Fruit fly (Drosophila melanogaster) whole organism, embryonic: ENCODE results near the gene CG31089.

Source experiments
- CG10274 ChIP-seq: fragments of 200-800 bp; sonication (Bioruptor generic); optimal IDR thresholded peaks from 3 replicates; lab custom pipeline; 2017; ENCODE audit warnings: missing biosample characterization, mild to moderate bottlenecking, missing genetic modification characterization
- CG10366 ChIP-seq: fragments of 200-800 bp; sonication (Bioruptor generic); IDR thresholded peaks from 2 replicates; pipeline ENCODE4 v1.3.6; 2022; ENCODE audit warnings: missing biosample characterization, missing genetic modification characterization
- CG11247 ChIP-seq: fragments of 200-800 bp; sonication (Bioruptor generic); IDR thresholded peaks from 2 replicates; pipeline ENCODE4 v1.3.6; 2022; ENCODE audit warnings: missing biosample characterization, missing genetic modification characterization
- CG11456 ChIP-seq: fragments of 200-800 bp; sonication (Bioruptor generic); IDR thresholded peaks from 3 replicates; pipeline ENCODE4 v1.3.6; 2022; ENCODE audit warnings: missing biosample characterization, missing genetic modification characterization
- CG11723 ChIP-seq: fragments of 200-800 bp; sonication (Bioruptor generic); optimal IDR thresholded peaks from 2 replicates; lab custom pipeline; 2017; ENCODE audit warnings: missing biosample characterization, mild to moderate bottlenecking, missing genetic modification characterization
- CG12769 ChIP-seq: fragments of 200-800 bp; sonication (Bioruptor generic); optimal IDR thresholded peaks from 2 replicates; lab custom pipeline; 2019; ENCODE audit warnings: missing biosample characterization, mild to moderate bottlenecking, missing genetic modification characterization, moderate library complexity
- CG14667 ChIP-seq: fragments of 200-800 bp; sonication (Bioruptor generic); IDR thresholded peaks from 2 replicates; pipeline ENCODE4 v1.3.6; 2022; ENCODE audit warnings: missing biosample characterization, missing genetic modification characterization
- CG15479 ChIP-seq: fragments of 200-800 bp; sonication (Bioruptor generic); optimal IDR thresholded peaks from 3 replicates; lab custom pipeline; 2019; ENCODE audit warnings: missing biosample characterization, mild to moderate bottlenecking, missing genetic modification characterization, moderate library complexity
- CG15696 ChIP-seq: fragments of 200-800 bp; sonication (Bioruptor generic); optimal IDR thresholded peaks from 2 replicates; lab custom pipeline; 2019; ENCODE audit warnings: missing biosample characterization, mild to moderate bottlenecking, missing genetic modification characterization, moderate library complexity
- CG16779 ChIP-seq: fragments of 200-800 bp; sonication (Bioruptor generic); IDR thresholded peaks from 2 replicates; pipeline ENCODE4 v1.3.6; 2022; ENCODE audit warnings: missing biosample characterization, missing genetic modification characterization
- CG16863 ChIP-seq: fragments of 200-800 bp; sonication (Bioruptor generic); optimal IDR thresholded peaks from 3 replicates; lab custom pipeline; 2016; ENCODE audit warnings: missing biosample characterization, missing genetic modification characterization
- CG17361 ChIP-seq: fragments of 200-800 bp; sonication (Bioruptor generic); IDR thresholded peaks from 3 replicates; pipeline ENCODE4 v1.3.6; 2022; ENCODE audit warnings: missing biosample characterization, missing genetic modification characterization
- CG18011 ChIP-seq: fragments of 200-800 bp; sonication (Bioruptor generic); optimal IDR thresholded peaks from 2 replicates; lab custom pipeline; 2017; ENCODE audit warnings: missing biosample characterization, missing genetic modification characterization, mild to moderate bottlenecking, moderate library complexity, missing genotype
- CG2202 ChIP-seq: fragments of 200-800 bp; sonication (Bioruptor generic); optimal IDR thresholded peaks from 2 replicates; lab custom pipeline; 2018; ENCODE audit warnings: missing biosample characterization, mild to moderate bottlenecking, missing genetic modification characterization
- CG2712 ChIP-seq: fragments of 200-800 bp; optimal IDR thresholded peaks from 3 replicates; lab custom pipeline; 2019; ENCODE audit warnings: missing biosample characterization, mild to moderate bottlenecking, missing genetic modification characterization, moderate library complexity
- CG3163 ChIP-seq: fragments of 200-800 bp; sonication (Bioruptor generic); optimal IDR thresholded peaks from 3 replicates; lab custom pipeline; 2016; ENCODE audit warnings: missing biosample characterization, missing genetic modification characterization
- CG4617 ChIP-seq: fragments of 200-800 bp; sonication (Bioruptor generic); optimal IDR thresholded peaks from 3 replicates; lab custom pipeline; 2016; ENCODE audit warnings: missing biosample characterization, missing genetic modification characterization, borderline replicate concordance
- CG6791 ChIP-seq: fragments of 200-800 bp; sonication (Bioruptor generic); IDR thresholded peaks from 3 replicates; pipeline ENCODE4 v1.3.6; 2022; ENCODE audit warnings: missing biosample characterization, missing genetic modification characterization; ENCODE audit not compliant: partially characterized antibody
- CG7963 ChIP-seq: fragments of 200-800 bp; sonication (Bioruptor generic); IDR thresholded peaks from 3 replicates; pipeline ENCODE4 v1.3.6; 2022; ENCODE audit warnings: missing biosample characterization, missing genetic modification characterization; ENCODE audit not compliant: partially characterized antibody
- CG8290 ChIP-seq, 3 experiments: fragments of 200-800 bp; sonication (Bioruptor generic); optimal IDR thresholded peaks; 2 replicates each; lab custom pipeline; 2016 to 2019; ENCODE audit warnings: missing biosample characterization in 3 of 3, missing genetic modification characterization in 3 of 3, mild to moderate bottlenecking in 2 of 3, moderate library complexity in 1 of 3
- CG9932 ChIP-seq: fragments of 200-800 bp; sonication (Bioruptor generic); IDR thresholded peaks from 2 replicates; pipeline ENCODE4 v1.3.6; 2022; ENCODE audit warnings: missing biosample characterization, missing genetic modification characterization
- CTCF ChIP-seq: fragments of 200-800 bp; sonication (Bioruptor generic); optimal IDR thresholded peaks from 2 replicates; lab custom pipeline; 2017; ENCODE audit warnings: missing biosample characterization, mild to moderate bottlenecking, missing genetic modification characterization, moderate library complexity
- D ChIP-seq, 2 experiments: fragments of 200-800 bp in 1 of 2; fragments of >200 bp in 1 of 2; sonication (Bioruptor generic) in 1 of 2; optimal IDR thresholded peaks; 2 replicates in 1 of 2; 3 replicates in 1 of 2; lab custom pipeline; 2017; ENCODE audit warnings: mild to moderate bottlenecking in 1 of 2, missing biosample characterization in 1 of 2, missing genetic modification characterization in 1 of 2, missing genetic modification reagents in 1 of 2
- D19B ChIP-seq: fragments of 200-800 bp; sonication (Bioruptor generic); optimal IDR thresholded peaks from 2 replicates; lab custom pipeline; 2017; ENCODE audit warnings: missing biosample characterization, mild to moderate bottlenecking, missing genetic modification characterization
- Deaf1 ChIP-seq: fragments of 200-800 bp; optimal IDR thresholded peaks from 3 replicates; lab custom pipeline; 2019; ENCODE audit warnings: missing biosample characterization, mild to moderate bottlenecking, missing genetic modification characterization, moderate library complexity
- Eip74EF ChIP-seq, 2 experiments: fragments of 200-800 bp in 1 of 2; fragments of >200 bp in 1 of 2; sonication (Bioruptor generic) in 1 of 2; optimal IDR thresholded peaks; 2 replicates each; lab custom pipeline; 2017 to 2019; ENCODE audit warnings: missing biosample characterization in 2 of 2, missing genetic modification characterization in 2 of 2, mild to moderate bottlenecking in 1 of 2, moderate library complexity in 1 of 2
- Hmx ChIP-seq: fragments of 200-800 bp; sonication (Bioruptor generic); optimal IDR thresholded peaks from 2 replicates; lab custom pipeline; 2016; ENCODE audit warnings: missing biosample characterization, missing genetic modification characterization
- Kr ChIP-seq: fragments of 200-800 bp; sonication (Bioruptor generic); optimal IDR thresholded peaks from 2 replicates; lab custom pipeline; 2017; ENCODE audit warnings: missing biosample characterization, mild to moderate bottlenecking, missing genetic modification characterization
- MESR4 ChIP-seq: fragments of 200-800 bp; sonication (Bioruptor generic); optimal IDR thresholded peaks from 2 replicates; lab custom pipeline; 2018; ENCODE audit warnings: missing biosample characterization, mild to moderate bottlenecking, missing genetic modification characterization, moderate library complexity
- Nf-YA ChIP-seq: fragments of 200-800 bp; sonication (Bioruptor generic); IDR thresholded peaks from 2 replicates; pipeline ENCODE4 v1.3.6; 2022; ENCODE audit warnings: missing biosample characterization, missing genetic modification characterization
- ab ChIP-seq: fragments of 200-800 bp; sonication (Bioruptor generic); optimal IDR thresholded peaks from 2 replicates; lab custom pipeline; 2016; ENCODE audit warnings: missing biosample characterization, missing genetic modification characterization
- ara ChIP-seq: fragments of 200-800 bp; sonication (Bioruptor generic); IDR thresholded peaks from 2 replicates; pipeline ENCODE4 v1.3.6; 2022; ENCODE audit warnings: missing biosample characterization, missing genetic modification characterization
- bbx ChIP-seq: fragments of 200-800 bp; sonication (Bioruptor generic); IDR thresholded peaks from 2 replicates; pipeline ENCODE4 v1.3.6; 2022; ENCODE audit warnings: missing biosample characterization, missing genetic modification characterization; ENCODE audit not compliant: partially characterized antibody
- caup ChIP-seq: fragments of 200-800 bp; sonication (Bioruptor generic); optimal IDR thresholded peaks from 3 replicates; lab custom pipeline; 2017; ENCODE audit warnings: missing biosample characterization, mild to moderate bottlenecking, missing genetic modification characterization, moderate library complexity; ENCODE audit not compliant: severe bottlenecking
- chn ChIP-seq: fragments of 200-800 bp; sonication (Bioruptor generic); optimal IDR thresholded peaks from 2 replicates; lab custom pipeline; 2016; ENCODE audit warnings: missing biosample characterization, missing genetic modification characterization
- da ChIP-seq: fragments of 200-800 bp; sonication (Bioruptor generic); optimal IDR thresholded peaks from 2 replicates; lab custom pipeline; 2016; ENCODE audit warnings: missing biosample characterization, missing genetic modification characterization
- emc ChIP-seq: fragments of 200-800 bp; sonication (Bioruptor generic); optimal IDR thresholded peaks from 2 replicates; lab custom pipeline; 2016; ENCODE audit warnings: missing biosample characterization, missing genetic modification characterization
- en ChIP-seq: fragments of 200-800 bp; sonication (Bioruptor generic); optimal IDR thresholded peaks from 2 replicates; lab custom pipeline; 2016; ENCODE audit warnings: missing biosample characterization, missing genetic modification characterization
- gem ChIP-seq: fragments of 200-800 bp; sonication (Bioruptor generic); optimal IDR thresholded peaks from 2 replicates; lab custom pipeline; 2019; ENCODE audit warnings: missing biosample characterization, mild to moderate bottlenecking, missing genetic modification characterization, moderate library complexity
- grn ChIP-seq: fragments of 200-800 bp; sonication (Bioruptor generic); optimal IDR thresholded peaks from 3 replicates; lab custom pipeline; 2017; ENCODE audit warnings: missing biosample characterization, missing genetic modification characterization
- lilli ChIP-seq: fragments of 200-800 bp; sonication (Bioruptor generic); optimal IDR thresholded peaks from 3 replicates; lab custom pipeline; 2016; ENCODE audit warnings: missing biosample characterization, missing genetic modification characterization
- peb ChIP-seq: fragments of 200-800 bp; sonication (Bioruptor generic); IDR thresholded peaks from 2 replicates; pipeline ENCODE4 v1.3.6; 2022; ENCODE audit warnings: missing biosample characterization, missing genetic modification characterization
- pros ChIP-seq: fragments of 200-800 bp; sonication (Bioruptor generic); optimal IDR thresholded peaks from 3 replicates; lab custom pipeline; 2019; ENCODE audit warnings: missing biosample characterization, mild to moderate bottlenecking, missing genetic modification characterization, moderate library complexity
- salm ChIP-seq: fragments of 200-800 bp; sonication (Bioruptor generic); optimal IDR thresholded peaks from 2 replicates; lab custom pipeline; 2018; ENCODE audit warnings: missing biosample characterization, mild to moderate bottlenecking, missing genetic modification characterization
- sr ChIP-seq: fragments of 200-800 bp; sonication (Bioruptor generic); IDR thresholded peaks from 3 replicates; pipeline ENCODE4 v1.3.6; 2022; ENCODE audit warnings: missing biosample characterization, missing genetic modification characterization
- tin ChIP-seq: fragments of 200-800 bp; sonication (Bioruptor generic); optimal IDR thresholded peaks from 3 replicates; lab custom pipeline; 2016; ENCODE audit warnings: missing biosample characterization, missing genetic modification characterization
- unpg ChIP-seq: fragments of 200-800 bp; sonication (Bioruptor generic); optimal IDR thresholded peaks from 3 replicates; lab custom pipeline; 2018; ENCODE audit warnings: missing biosample characterization, mild to moderate bottlenecking, missing genetic modification characterization, moderate library complexity
- z ChIP-seq: fragments of 200-800 bp; sonication (Bioruptor generic); IDR thresholded peaks from 3 replicates; pipeline ENCODE4 v1.3.6; 2022; ENCODE audit warnings: missing biosample characterization, missing genetic modification characterization
- zen2 ChIP-seq: fragments of 200-800 bp; sonication (Bioruptor generic); IDR thresholded peaks from 3 replicates; pipeline ENCODE4 v1.3.6; 2022; ENCODE audit warnings: missing biosample characterization, missing genetic modification characterization; ENCODE audit not compliant: partially characterized antibody

Gene CG31089

DNA sequence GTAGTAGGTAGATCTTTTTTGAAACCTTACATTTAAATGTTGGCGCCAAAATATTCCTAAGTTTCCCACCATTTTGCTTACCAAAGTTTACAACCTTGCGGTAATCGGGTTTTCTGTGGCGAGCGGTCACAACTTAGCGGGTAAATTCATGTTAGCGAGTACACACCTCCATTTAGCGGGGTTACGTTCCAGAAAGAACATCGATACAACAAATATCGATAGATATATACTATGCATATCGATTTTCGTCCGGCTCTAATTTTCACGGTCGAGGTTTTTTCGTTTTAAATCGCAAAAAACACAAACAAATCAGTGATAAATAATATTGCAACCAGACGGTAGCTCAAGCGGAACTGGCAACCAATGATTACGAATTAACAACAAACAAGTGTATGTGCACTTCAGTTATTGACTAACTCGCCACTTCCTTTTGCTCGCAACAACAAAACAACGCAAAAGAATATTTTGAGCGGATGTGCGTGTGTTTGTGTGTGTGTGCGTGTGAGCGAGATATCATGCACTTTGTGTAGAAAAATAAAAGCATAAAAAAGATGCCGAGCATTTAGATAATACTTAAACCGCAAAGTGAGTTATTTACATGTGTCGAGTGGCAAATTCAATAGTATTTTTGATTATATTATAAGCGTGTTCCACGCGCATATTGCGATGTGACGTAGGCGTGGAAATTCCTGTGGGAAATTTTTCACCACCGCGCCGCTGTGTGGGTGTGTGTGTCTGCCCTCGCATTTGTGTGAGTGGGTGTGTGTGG, 14.0 kb upstream of the CG31089 start, which contains the start of gene Lnk (continued):
- TF ChIP-seq D (optimal IDR thresholded peaks at IDR 0.05; lab: Kevin White, UChicago) (no peak), D (GFP tag; optimal IDR thresholded peaks at IDR 0.05; lab: Kevin White, UChicago) (no peak), Deaf1 (tag; lab: Kevin White, UChicago) (no peak), en (GFP tag; lab: Kevin White, UChicago) (no peak), CG12769 (no peak), CG7963 (GFP tag; lab: Robert Waterston, UW) (peak; percentile 87), CG10366 (no peak), lilli (GFP tag; lab: Kevin White, UChicago) (no peak), pros (GFP tag; lab: Kevin White, UChicago) (peak; percentile 46), CG11456 (GFP tag; lab: Robert Waterston, UW) (no peak), CG15696 (tag; lab: Kevin White, UChicago) (no peak), CG15479 (GFP tag; lab: Kevin White, UChicago) (peak; percentile 17), emc (GFP tag; lab: Kevin White, UChicago) (no peak), caup (no peak), CG9932 (peak; percentile 69), da (no peak), MESR4 (GFP tag; lab: Kevin White, UChicago) (peak; percentile 95), CG4617 (GFP tag; lab: Kevin White, UChicago) (peak; percentile 87), ab (no peak), bbx (GFP tag; lab: Robert Waterston, UW) (peak; percentile 95), CTCF (GFP tag; lab: Kevin White, UChicago) (peak; percentile 88), Nf-YA (no peak), z (GFP tag; lab: Robert Waterston, UW) (no peak), Kr (GFP tag; lab: Kevin White, UChicago) (no peak), CG2712 (tag; lab: Kevin White, UChicago) (peak; percentile 33), CG11723 (GFP tag; lab: Kevin White, UChicago) (no peak), chn (GFP tag; lab: Kevin White, UChicago) (peak; percentile 36), Hmx (GFP tag; lab: Kevin White, UChicago) (no peak), salm (tag; lab: Kevin White, UChicago) (no peak), CG3163 (GFP tag; lab: Kevin White, UChicago) (no peak), CG6791 (GFP tag; lab: Robert Waterston, UW) (peak; percentile 92), tin (GFP tag; lab: Kevin White, UChicago) (no peak), CG17361 (peak; percentile 28; the same call in 2 of the 3 replicates), CG8290 (GFP tag; optimal IDR thresholded peaks at IDR 0.05; lab: Kevin White, UChicago) (no peak), CG8290 (tag; optimal IDR thresholded peaks at IDR 0.05; lab: Kevin White, UChicago) (peak in 1 of 2 experiments; percentile 60), sr (GFP tag; lab: Robert Waterston, UW) (peak; percentile 95), ara (GFP tag; lab: Robert Waterston, UW) (no peak), unpg (GFP tag; lab: Kevin White, UChicago) (no peak), CG14667 (GFP tag; lab: Robert Waterston, UW) (no peak), CG18011 (GFP tag; lab: Kevin White, UChicago) (no peak), CG16779 (GFP tag; lab: Robert Waterston, UW) (no peak), CG16863 (GFP tag; lab: Kevin White, UChicago) (no peak), grn (GFP tag; lab: Kevin White, UChicago) (no peak), gem (tag; lab: Kevin White, UChicago) (no peak), peb (GFP tag; lab: Robert Waterston, UW) (no peak), CG10274 (GFP tag; lab: Kevin White, UChicago) (no peak), Eip74EF (GFP tag; optimal IDR thresholded peaks at IDR 0.05; lab: Kevin White, UChicago) (no peak), CG11247 (GFP tag; lab: Robert Waterston, UW) (no peak), D19B (GFP tag; lab: Kevin White, UChicago) (no peak), CG2202 (tag; lab: Kevin White, UChicago) (no peak), zen2 (GFP tag; lab: Robert Waterston, UW) (no peak; the same call in 2 of the 3 replicates)
